Fruit fly (Drosophila melanogaster): ENCODE measurements around the gene CG43965.
A peak's percentile ranks its signal among the peaks of the same experiment; 100 is the strongest.

CG43965 gene

DNA sequence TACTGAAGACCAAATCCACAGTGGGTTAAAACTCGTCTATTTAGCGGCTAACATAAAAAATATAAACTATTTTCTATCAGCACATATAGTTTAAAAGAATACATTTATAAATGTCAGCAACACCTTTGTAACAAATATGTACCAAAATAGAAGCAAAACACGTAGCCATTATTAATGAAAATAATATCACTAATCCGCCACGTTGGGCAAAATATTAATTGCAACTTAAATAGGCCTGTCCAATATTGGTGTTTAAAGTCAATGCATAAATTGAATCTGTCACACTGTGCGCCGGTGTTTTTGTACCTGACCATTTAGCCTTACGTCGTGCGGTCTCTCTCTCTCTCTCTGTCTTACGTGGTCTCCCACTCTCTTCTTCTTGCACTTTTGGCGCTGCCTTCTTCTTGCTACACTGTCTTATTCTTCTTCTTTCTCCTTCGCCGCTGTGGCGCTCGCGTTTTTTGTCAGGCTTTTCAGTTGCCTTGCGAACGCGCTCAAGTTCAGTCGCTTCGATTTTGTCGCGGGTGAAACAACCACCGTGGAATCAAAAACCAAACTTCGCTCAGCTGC is 40.5 kb upstream of the CG43965 start (continued):
- TF ChIP-seq CG7372 (GFP tag; IDR thresholded peaks at IDR 0.05), result peak; percentile 99
- peak; percentile 45 for TF ChIP-seq ftz-f1 (GFP tag; optimal IDR thresholded peaks at IDR 0.05)
- no peak for TF ChIP-seq CG1832 (GFP tag; optimal IDR thresholded peaks at IDR 0.05)
- peak; percentile 95 for TF ChIP-seq Hand (GFP tag; optimal IDR thresholded peaks at IDR 0.05)
- TF ChIP-seq CG10979 (tag; optimal IDR thresholded peaks at IDR 0.05), result peak; percentile 98
- TF ChIP-seq CG7556 (GFP tag; optimal IDR thresholded peaks at IDR 0.05), result peak; percentile 99
- peak; percentile 97 for TF ChIP-seq CG14710 (tag; optimal IDR thresholded peaks at IDR 0.05)
- peak; percentile 93 for TF ChIP-seq CG1792 (GFP tag; optimal IDR thresholded peaks at IDR 0.05)
- TF ChIP-seq twi (tag; optimal IDR thresholded peaks at IDR 0.05), result peak; percentile 98
- peak; percentile 98 for TF ChIP-seq bcd (GFP tag; optimal IDR thresholded peaks at IDR 0.05)
- no peak for TF ChIP-seq HLHmδ (GFP tag; optimal IDR thresholded peaks at IDR 0.05)
- TF ChIP-seq trh (GFP tag; optimal IDR thresholded peaks at IDR 0.05), result peak; percentile 89
- TF ChIP-seq Dref (GFP tag; IDR thresholded peaks at IDR 0.05), result peak; percentile 39
- TF ChIP-seq CG1603 (tag; optimal IDR thresholded peaks at IDR 0.05), result peak; percentile 95
- TF ChIP-seq CG17359 (tag; optimal IDR thresholded peaks at IDR 0.05), result peak; percentile 95
- peak; percentile 94 for TF ChIP-seq schlank (tag; optimal IDR thresholded peaks at IDR 0.05)
- TF ChIP-seq Gsc (GFP tag; IDR thresholded peaks at IDR 0.05), result peak; percentile 96
- TF ChIP-seq phol (tag; optimal IDR thresholded peaks at IDR 0.05), result peak; percentile 98
- peak; percentile 98 for TF ChIP-seq so (GFP tag; IDR thresholded peaks at IDR 0.05)
- TF ChIP-seq pan (optimal IDR thresholded peaks at IDR 0.05), result no peak
- TF ChIP-seq pan (GFP tag; optimal IDR thresholded peaks at IDR 0.05 in 1 of 2, IDR thresholded peaks at IDR 0.05 in 1 of 2), result peak in 1 of 2 experiments; percentile 99
- peak; percentile 95 for TF ChIP-seq CG2678 (tag; optimal IDR thresholded peaks at IDR 0.05)
- TF ChIP-seq chn (GFP tag; optimal IDR thresholded peaks at IDR 0.05), result peak; percentile 98
- peak; percentile 92 for TF ChIP-seq Fer3 (tag; optimal IDR thresholded peaks at IDR 0.05)
- TF ChIP-seq kay (GFP tag; optimal IDR thresholded peaks at IDR 0.05), result peak; percentile 92
- peak; percentile 99 for TF ChIP-seq Ssrp (tag; optimal IDR thresholded peaks at IDR 0.05)
- peak; percentile 93 for TF ChIP-seq gt (GFP tag; IDR thresholded peaks at IDR 0.05)
- TF ChIP-seq tna (GFP tag; IDR thresholded peaks at IDR 0.05; ENCODE audit: partially characterized antibody), result no peak; the same call in 1 of the 2 replicates
- TF ChIP-seq Jarid2 (GFP tag; optimal IDR thresholded peaks at IDR 0.05), result peak; percentile 97
- peak; percentile 97 for TF ChIP-seq Mad (GFP tag; optimal IDR thresholded peaks at IDR 0.05)
- peak; percentile 75 for TF ChIP-seq CG8290 (GFP tag; optimal IDR thresholded peaks at IDR 0.05)
- TF ChIP-seq CG8290 (tag; optimal IDR thresholded peaks at IDR 0.05), result peak; percentile 93 to 95
- TF ChIP-seq Dll (GFP tag; IDR thresholded peaks at IDR 0.05; ENCODE audit: partially characterized antibody), result peak; percentile 49; the same call in 2 of the 4 replicates
- TF ChIP-seq slou (GFP tag; optimal IDR thresholded peaks at IDR 0.05), result peak; percentile 80
- TF ChIP-seq Rfx (GFP tag; IDR thresholded peaks at IDR 0.05), result peak; percentile 98
- peak; percentile 98 for TF ChIP-seq CG9609 (GFP tag; optimal IDR thresholded peaks at IDR 0.05)
- peak; percentile 96 for TF ChIP-seq CG14667 (GFP tag; IDR thresholded peaks at IDR 0.05)
- peak; percentile 74 to 100 for TF ChIP-seq eve (GFP tag; optimal IDR thresholded peaks at IDR 0.05)
- TF ChIP-seq CG13775 (GFP tag; optimal IDR thresholded peaks at IDR 0.05), result peak; percentile 99
- no peak for TF ChIP-seq lov (optimal IDR thresholded peaks at IDR 0.05)
- TF ChIP-seq lov (GFP tag; IDR thresholded peaks at IDR 0.05), result peak; percentile 93
- TF ChIP-seq inv (GFP tag; IDR thresholded peaks at IDR 0.05; ENCODE audit: partially characterized antibody), result peak; percentile 43; the same call in 1 of the 2 replicates
- peak; percentile 87 for TF ChIP-seq CG8359 (GFP tag; optimal IDR thresholded peaks at IDR 0.05; ENCODE audit: borderline replicate concordance)
- TF ChIP-seq CG4707 (GFP tag; optimal IDR thresholded peaks at IDR 0.05), result peak; percentile 94
- peak; percentile 99 for TF ChIP-seq CG13424 (tag; optimal IDR thresholded peaks at IDR 0.05)
- peak; percentile 95 for TF ChIP-seq CG12236 (GFP tag; optimal IDR thresholded peaks at IDR 0.05)
- TF ChIP-seq CG10462 (GFP tag; optimal IDR thresholded peaks at IDR 0.05), result peak; percentile 98
- TF ChIP-seq sisA (GFP tag; IDR thresholded peaks at IDR 0.05), result peak; percentile 98
- TF ChIP-seq CG17802 (tag; optimal IDR thresholded peaks at IDR 0.05), result peak; percentile 78
- peak; percentile 45 for TF ChIP-seq CG9797 (GFP tag; optimal IDR thresholded peaks at IDR 0.05)
